Worm (Caenorhabditis elegans) whole organism, L3 larva: ENCODE measurements around the gene ahsa-1.

Experiments
- fos-1 ChIP-seq: fragments of 150-350 bp; optimal IDR thresholded peaks from 2 replicates; lab custom pipeline; 2014; ENCODE audit warnings: missing biosample characterization, missing genetic modification characterization
- jun-1 ChIP-seq: fragments of 150-350 bp; optimal IDR thresholded peaks from 2 replicates; lab custom pipeline; 2014; ENCODE audit warnings: missing biosample characterization, missing genetic modification reagents, missing genetic modification characterization
- lin-39 ChIP-seq: fragments of 150-350 bp; optimal IDR thresholded peaks from 2 replicates; lab custom pipeline; 2018; ENCODE audit warnings: missing biosample characterization, missing genetic modification reagents, missing genetic modification characterization
- nfya-1 ChIP-seq: sonication (generic microtip); optimal IDR thresholded peaks from 2 replicates; lab custom pipeline; 2017; ENCODE audit warnings: missing genetic modification characterization, mild to moderate bottlenecking, missing compliant biosample characterization, antibody characterized with exemption, moderate library complexity; ENCODE audit not compliant: insufficient read depth
- snpc-4 ChIP-seq: fragments of 150-350 bp; optimal IDR thresholded peaks from 2 replicates; lab custom pipeline; 2014; ENCODE audit warnings: missing biosample characterization, missing genetic modification characterization
- unc-62 ChIP-seq: fragments of 150-350 bp; sonication (generic microtip); optimal IDR thresholded peaks from 4 replicates; lab custom pipeline; 2014; ENCODE audit warnings: missing biosample characterization, missing genetic modification reagents, missing genetic modification characterization

ce11 chrV:15051720-15052119 lies 33.5 kb downstream of the ahsa-1 start:
- TF ChIP-seq lin-39 (tag; lab: Kevin White, UChicago) (no peak), snpc-4 (tag; lab: Kevin White, UChicago) (no peak), jun-1 (tag; lab: Kevin White, UChicago) (no peak), nfya-1 (no peak), fos-1 (no peak), unc-62 (GFP tag; lab: Kevin White, UChicago) (no peak)
